Fruit fly (Drosophila melanogaster) whole organism, embryonic: ENCODE results near the gene Zip88E.

Experiments used
- CG16779 ChIP-seq: fragments of 200-800 bp; sonication (Bioruptor generic); IDR thresholded peaks from 2 replicates; pipeline ENCODE4 v1.3.6; 2022; ENCODE audit warnings: missing biosample characterization, missing genetic modification characterization
- CG2116 ChIP-seq: fragments of 200-800 bp; sonication (Bioruptor generic); optimal IDR thresholded peaks from 3 replicates; lab custom pipeline; 2018; ENCODE audit warnings: missing biosample characterization, mild to moderate bottlenecking, missing genetic modification characterization
- CG8765 ChIP-seq: fragments of 200-800 bp; sonication (Bioruptor generic); IDR thresholded peaks from 2 replicates; pipeline ENCODE4 v1.3.6; 2022; ENCODE audit warnings: missing biosample characterization, missing genetic modification characterization
- E2f1 ChIP-seq: fragments of 200-800 bp; sonication (Bioruptor generic); IDR thresholded peaks from 2 replicates; pipeline ENCODE4 v1.3.6; 2022; ENCODE audit warnings: missing biosample characterization, missing genetic modification characterization
- GATAe ChIP-seq: fragments of 200-800 bp; sonication (Bioruptor generic); conservative IDR thresholded peaks from 2 replicates; pipeline ENCODE4 v1.3.6; 2022; ENCODE audit warnings: missing biosample characterization, missing genetic modification characterization
- NC2α ChIP-seq: fragments of 200-800 bp; sonication (Bioruptor generic); optimal IDR thresholded peaks from 2 replicates; lab custom pipeline; 2016; ENCODE audit warnings: missing biosample characterization, missing genetic modification characterization
- NfI ChIP-seq: fragments of 200-800 bp; sonication (Bioruptor generic); optimal IDR thresholded peaks from 3 replicates; lab custom pipeline; 2018; ENCODE audit warnings: missing biosample characterization, mild to moderate bottlenecking, missing genetic modification characterization, moderate library complexity
- Trl ChIP-seq, 3 experiments: fragments of >200 bp in 2 of 3; fragments of 200-800 bp in 1 of 3; sonication (Bioruptor generic) in 1 of 3; optimal IDR thresholded peaks; 2 replicates in 1 of 3; 3 replicates in 2 of 3; lab custom pipeline; 2016 to 2017; ENCODE audit warnings: missing biosample characterization in 1 of 3, missing genetic modification characterization in 1 of 3
- Vsx1 ChIP-seq: fragments of 200-800 bp; sonication (Bioruptor generic); optimal IDR thresholded peaks from 2 replicates; lab custom pipeline; 2017; ENCODE audit warnings: missing biosample characterization, mild to moderate bottlenecking, missing genetic modification characterization, missing genetic modification reagents
- cas ChIP-seq: fragments of 200-800 bp; sonication (Bioruptor generic); IDR thresholded peaks from 2 replicates; pipeline ENCODE4 v1.3.6; 2022; ENCODE audit warnings: missing biosample characterization, missing genetic modification characterization
- ci ChIP-seq: fragments of 200-800 bp; sonication (Bioruptor generic); IDR thresholded peaks from 3 replicates; pipeline ENCODE4 v1.3.6; 2022; ENCODE audit warnings: missing biosample characterization, missing genetic modification characterization
- pros ChIP-seq: fragments of 200-800 bp; sonication (Bioruptor generic); optimal IDR thresholded peaks from 3 replicates; lab custom pipeline; 2019; ENCODE audit warnings: missing biosample characterization, mild to moderate bottlenecking, missing genetic modification characterization, moderate library complexity

DNA sequence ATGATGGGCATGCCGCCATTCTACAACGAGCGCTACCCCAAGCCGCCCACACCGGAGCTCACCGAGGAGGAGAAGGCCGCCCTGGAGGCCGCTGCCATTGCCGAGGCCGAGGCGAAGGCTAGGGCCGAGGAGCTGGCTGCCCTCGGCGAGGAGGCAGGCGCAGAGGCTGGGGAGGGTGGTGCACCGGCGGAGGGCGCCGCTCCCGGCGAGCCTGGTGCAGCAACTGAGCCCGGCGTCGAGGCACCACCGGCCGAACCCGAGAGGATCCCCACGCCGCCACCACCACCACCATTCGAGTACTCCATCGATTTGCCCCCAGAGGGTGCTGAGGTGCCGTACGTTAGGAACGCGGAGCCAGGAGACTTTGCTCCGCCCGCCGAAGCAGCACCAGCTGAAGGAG, 36.8 kb downstream of the Zip88E start:
- no peak for TF ChIP-seq Trl (optimal IDR thresholded peaks at IDR 0.05; lab: Kevin White, UChicago)
- TF ChIP-seq Trl (GFP tag; optimal IDR thresholded peaks at IDR 0.05; lab: Kevin White, UChicago) = no peak
- TF ChIP-seq pros (GFP tag; lab: Kevin White, UChicago) = no peak
- no peak for TF ChIP-seq ci
- no peak for TF ChIP-seq cas
- TF ChIP-seq CG8765 = no peak
- no peak for TF ChIP-seq NfI (GFP tag; lab: Kevin White, UChicago)
- TF ChIP-seq GATAe (GFP tag; lab: Robert Waterston, UW) = no peak
- TF ChIP-seq CG16779 (GFP tag; lab: Robert Waterston, UW) = no peak
- TF ChIP-seq E2f1 = no peak
- TF ChIP-seq CG2116 (GFP tag; lab: Kevin White, UChicago) = no peak
- no peak for TF ChIP-seq Vsx1 (GFP tag; lab: Kevin White, UChicago)
- no peak for TF ChIP-seq NC2α
